Worm (Caenorhabditis elegans) whole organism, young adult: ENCODE measurements around the gene F19C6.2.

Experiments
- B0336.3 ChIP-seq: fragments of 200-800 bp; sonication (Bioruptor generic); IDR thresholded peaks from 2 replicates; pipeline ENCODE4 v1.3.6; 2022; ENCODE audit warnings: missing genetic modification characterization, missing compliant biosample characterization
- F10E7.11 ChIP-seq: sonication (generic microtip); optimal IDR thresholded peaks from 2 replicates; lab custom pipeline; 2017; ENCODE audit warnings: mild to moderate bottlenecking, missing genetic modification characterization, moderate library complexity, missing compliant biosample characterization
- F23B12.7 ChIP-seq: sonication (generic microtip); optimal IDR thresholded peaks from 2 replicates; lab custom pipeline; 2017; ENCODE audit warnings: missing genetic modification characterization, mild to moderate bottlenecking, missing compliant biosample characterization, antibody characterized with exemption, moderate library complexity; ENCODE audit not compliant: insufficient read depth
- F33H1.4 ChIP-seq: fragments of 200-800 bp; sonication (Bioruptor generic); IDR thresholded peaks from 2 replicates; pipeline ENCODE4 v1.3.6; 2022; ENCODE audit warnings: missing genetic modification reagents, missing genetic modification characterization, missing compliant biosample characterization
- F52B5.7 ChIP-seq: sonication (generic microtip); optimal IDR thresholded peaks from 2 replicates; lab custom pipeline; 2016; ENCODE audit warnings: mild to moderate bottlenecking, missing genetic modification characterization, missing compliant biosample characterization
- F55B11.4 ChIP-seq: sonication (generic microtip); optimal IDR thresholded peaks from 2 replicates; lab custom pipeline; 2016; ENCODE audit warnings: missing compliant biosample characterization, missing genetic modification characterization, borderline replicate concordance; ENCODE audit not compliant: insufficient read depth
- F57A8.1 ChIP-seq: fragments of 200-800 bp; sonication (Bioruptor generic); optimal IDR thresholded peaks from 2 replicates; lab custom pipeline; 2018; ENCODE audit warnings: mild to moderate bottlenecking, missing genetic modification characterization, moderate library complexity, missing compliant biosample characterization
- K11D2.4 ChIP-seq: fragments of 200-800 bp; sonication (Bioruptor generic); IDR thresholded peaks from 2 replicates; pipeline ENCODE4 v1.3.6; 2022; ENCODE audit warnings: missing genetic modification reagents, missing genetic modification characterization, missing compliant biosample characterization
- Y56A3A.18 ChIP-seq: fragments of 200-800 bp; sonication (Bioruptor generic); IDR thresholded peaks from 2 replicates; pipeline ENCODE4 v1.3.6; 2022; ENCODE audit warnings: missing genetic modification reagents, missing genetic modification characterization, missing compliant biosample characterization
- Y95B8A.8 ChIP-seq: fragments of 200-800 bp; sonication (Bioruptor generic); IDR thresholded peaks from 2 replicates; pipeline ENCODE4 v1.3.6; 2022; ENCODE audit warnings: missing genetic modification reagents, missing genetic modification characterization, missing compliant biosample characterization
- ZK185.1 ChIP-seq: sonication (generic microtip); optimal IDR thresholded peaks from 2 replicates; lab custom pipeline; 2016; ENCODE audit warnings: mild to moderate bottlenecking, missing genetic modification characterization, missing compliant biosample characterization; ENCODE audit not compliant: poor library complexity, severe bottlenecking
- akir-1 ChIP-seq: fragments of 200-800 bp; sonication (Bioruptor generic); optimal IDR thresholded peaks from 2 replicates; lab custom pipeline; 2018; ENCODE audit warnings: mild to moderate bottlenecking, missing genetic modification characterization, moderate library complexity, missing compliant biosample characterization
- aptf-3 ChIP-seq: fragments of 200-800 bp; sonication (Bioruptor generic); IDR thresholded peaks from 2 replicates; pipeline ENCODE4 v1.3.6; 2022; ENCODE audit warnings: missing genetic modification characterization, missing compliant biosample characterization
- attf-3 ChIP-seq: fragments of 200-800 bp; sonication (Bioruptor generic); conservative IDR thresholded peaks from 2 replicates; pipeline ENCODE4 v1.3.6; 2022; ENCODE audit warnings: missing genetic modification reagents, missing genetic modification characterization, missing compliant biosample characterization
- chd-7 ChIP-seq: sonication (generic microtip); optimal IDR thresholded peaks from 2 replicates; lab custom pipeline; 2016; ENCODE audit warnings: mild to moderate bottlenecking, missing genetic modification characterization, moderate library complexity, missing compliant biosample characterization
- efl-1 ChIP-seq: fragments of 150-350 bp; optimal IDR thresholded peaks from 2 replicates; lab custom pipeline; 2014; ENCODE audit warnings: missing biosample characterization, missing genetic modification reagents, missing genetic modification characterization
- egl-18 ChIP-seq: fragments of 200-800 bp; sonication (Bioruptor generic); IDR thresholded peaks from 2 replicates; pipeline ENCODE4 v1.3.6; 2022; ENCODE audit warnings: missing genetic modification reagents, missing genetic modification characterization, missing compliant biosample characterization
- egrh-3 ChIP-seq: fragments of 200-800 bp; sonication (Bioruptor generic); IDR thresholded peaks from 2 replicates; pipeline ENCODE4 v1.3.6; 2022; ENCODE audit warnings: missing genetic modification reagents, missing genetic modification characterization, missing compliant biosample characterization
- ekl-4 ChIP-seq: fragments of 200-800 bp; sonication (Bioruptor generic); IDR thresholded peaks from 2 replicates; pipeline ENCODE4 v1.3.6; 2022; ENCODE audit warnings: missing genetic modification reagents, missing genetic modification characterization, missing compliant biosample characterization
- gei-17 ChIP-seq: fragments of 200-800 bp; sonication (Bioruptor generic); optimal IDR thresholded peaks from 2 replicates; lab custom pipeline; 2018; ENCODE audit warnings: mild to moderate bottlenecking, missing genetic modification characterization, missing compliant biosample characterization
- him-1 ChIP-seq: sonication (generic microtip); optimal IDR thresholded peaks from 2 replicates; lab custom pipeline; 2016; ENCODE audit warnings: missing genotype, missing genetic modification reagents, missing genetic modification characterization, missing compliant biosample characterization
- hlh-12 ChIP-seq: sonication (generic microtip); optimal IDR thresholded peaks from 2 replicates; lab custom pipeline; 2016; ENCODE audit warnings: missing genetic modification characterization, missing compliant biosample characterization
- hrde-1 ChIP-seq: sonication (generic microtip); optimal IDR thresholded peaks from 2 replicates; lab custom pipeline; 2016; ENCODE audit warnings: missing genetic modification characterization, mild to moderate bottlenecking, missing compliant biosample characterization, moderate library complexity, missing genotype, missing genetic modification reagents, borderline replicate concordance
- lin-40 ChIP-seq: sonication (generic microtip); optimal IDR thresholded peaks from 2 replicates; lab custom pipeline; 2016; ENCODE audit warnings: missing genetic modification characterization, mild to moderate bottlenecking, missing compliant biosample characterization, missing genotype, missing genetic modification reagents
- lin-54 ChIP-seq: fragments of 200-800 bp; sonication (Bioruptor generic); optimal IDR thresholded peaks from 2 replicates; lab custom pipeline; 2018; ENCODE audit warnings: mild to moderate bottlenecking, missing genetic modification characterization, missing compliant biosample characterization
- madf-3 ChIP-seq: fragments of 200-800 bp; sonication (Bioruptor generic); IDR thresholded peaks from 2 replicates; pipeline ENCODE4 v1.3.6; 2022; ENCODE audit warnings: missing genetic modification reagents, missing genetic modification characterization, missing compliant biosample characterization
- madf-6 ChIP-seq: fragments of 200-800 bp; sonication (Bioruptor generic); IDR thresholded peaks from 2 replicates; pipeline ENCODE4 v1.3.6; 2022; ENCODE audit warnings: missing genetic modification reagents, missing genetic modification characterization, missing compliant biosample characterization
- nfya-2 ChIP-seq: fragments of 200-800 bp; sonication (Bioruptor generic); IDR thresholded peaks from 2 replicates; pipeline ENCODE4 v1.3.6; 2022; ENCODE audit warnings: missing genetic modification reagents, missing genetic modification characterization, missing compliant biosample characterization
- nhr-27 ChIP-seq: fragments of 200-800 bp; sonication (Bioruptor generic); optimal IDR thresholded peaks from 2 replicates; lab custom pipeline; 2018; ENCODE audit warnings: mild to moderate bottlenecking, missing genetic modification characterization, moderate library complexity, missing compliant biosample characterization
- nhr-90 ChIP-seq: sonication (generic microtip); optimal IDR thresholded peaks from 2 replicates; lab custom pipeline; 2016; ENCODE audit warnings: missing genotype, mild to moderate bottlenecking, missing genetic modification characterization, missing compliant biosample characterization
- rec-8 ChIP-seq, 2 experiments: sonication (generic microtip); optimal IDR thresholded peaks; 2 replicates each; lab custom pipeline; 2016; ENCODE audit warnings: mild to moderate bottlenecking in 2 of 2, missing genetic modification characterization in 2 of 2, missing genetic modification reagents in 2 of 2, missing genotype in 2 of 2, missing biosample characterization in 1 of 2, missing compliant biosample characterization in 1 of 2, moderate library complexity in 1 of 2
- repo-1 ChIP-seq: sonication (generic microtip); optimal IDR thresholded peaks from 2 replicates; lab custom pipeline; 2017; ENCODE audit warnings: mild to moderate bottlenecking, missing genetic modification characterization, missing compliant biosample characterization
- rpc-1 ChIP-seq, 2 experiments: fragments of 150-350 bp in 1 of 2; sonication (generic microtip) in 1 of 2; optimal IDR thresholded peaks; 2 replicates each; lab custom pipeline; 2014 to 2018; ENCODE audit warnings: missing biosample characterization in 1 of 2, missing genetic modification characterization in 1 of 2, missing genetic modification reagents in 1 of 2, missing genotype in 1 of 2
- sptf-2 ChIP-seq: fragments of 200-800 bp; sonication (Bioruptor generic); optimal IDR thresholded peaks from 2 replicates; lab custom pipeline; 2018; ENCODE audit warnings: mild to moderate bottlenecking, missing genetic modification characterization, missing compliant biosample characterization
- tlf-1 ChIP-seq: fragments of 200-800 bp; sonication (Bioruptor generic); optimal IDR thresholded peaks from 2 replicates; lab custom pipeline; 2018; ENCODE audit warnings: mild to moderate bottlenecking, missing genetic modification characterization, missing compliant biosample characterization
- xnd-1 ChIP-seq: sonication (generic microtip); optimal IDR thresholded peaks from 2 replicates; lab custom pipeline; 2016; ENCODE audit warnings: missing genotype, missing genetic modification reagents, missing genetic modification characterization, missing compliant biosample characterization
- ztf-22 ChIP-seq: fragments of 200-800 bp; sonication (Bioruptor generic); optimal IDR thresholded peaks from 2 replicates; lab custom pipeline; 2018; ENCODE audit warnings: mild to moderate bottlenecking, missing genetic modification characterization, moderate library complexity, missing compliant biosample characterization
- ztf-25 ChIP-seq: fragments of 200-800 bp; sonication (Bioruptor generic); IDR thresholded peaks from 2 replicates; pipeline ENCODE4 v1.3.6; 2022; ENCODE audit warnings: missing genetic modification reagents, missing genetic modification characterization, missing compliant biosample characterization
- ztf-26 ChIP-seq: sonication (generic microtip); optimal IDR thresholded peaks from 2 replicates; lab custom pipeline; 2017; ENCODE audit warnings: missing genetic modification characterization, missing compliant biosample characterization
- ztf-28 ChIP-seq: fragments of 200-800 bp; sonication (Bioruptor generic); IDR thresholded peaks from 2 replicates; pipeline ENCODE4 v1.3.6; 2022; ENCODE audit warnings: missing genetic modification reagents, missing genetic modification characterization, missing compliant biosample characterization
- ztf-3 ChIP-seq: fragments of 200-800 bp; sonication (Bioruptor generic); optimal IDR thresholded peaks from 2 replicates; lab custom pipeline; 2018; ENCODE audit warnings: mild to moderate bottlenecking, missing genetic modification characterization, missing compliant biosample characterization
- ztf-6 ChIP-seq: fragments of 200-800 bp; sonication (Bioruptor generic); IDR thresholded peaks from 2 replicates; pipeline ENCODE4 v1.3.6; 2022; ENCODE audit warnings: missing genetic modification reagents, missing genetic modification characterization, missing compliant biosample characterization

The F19C6.2 gene

ce11 chrX:10000635-10001034 is at the start of gene F19C6.2:
Gene F19C6.2 (plus strand): TSS chrX:10000935.
- TF ChIP-seq aptf-3 (GFP tag; lab: Robert Waterston, UW) = no peak

- TF ChIP-seq Y56A3A.18 (GFP tag; lab: Robert Waterston, UW) = no peak
- TF ChIP-seq hlh-12 (tag; lab: Kevin White, UChicago) = no peak
- TF ChIP-seq ZK185.1 (tag; lab: Kevin White, UChicago) = no peak
- no peak for TF ChIP-seq nhr-27 (tag; lab: Kevin White, UChicago)
- TF ChIP-seq ztf-3 (GFP tag; lab: Kevin White, UChicago) = no peak
- no peak for TF ChIP-seq hrde-1 (tag; lab: Kevin White, UChicago)
- no peak for TF ChIP-seq F55B11.4 (tag; lab: Kevin White, UChicago)
- no peak for TF ChIP-seq nhr-90
- no peak for TF ChIP-seq F57A8.1 (GFP tag; lab: Kevin White, UChicago)
- TF ChIP-seq, all 124 proteins: peak for 0
These were observed 46.2 kb upstream of the F19C6.2 start, which contains the start of gene cysl-1 for ce11 chrX:9954483-9955041. Gene cysl-1 (minus strand): TSS chrX:9954533.

ce11 chrX:9956052-9956451 is 44.7 kb upstream of the F19C6.2 start:
- TF ChIP-seq ztf-28 (GFP tag; lab: Robert Waterston, UW) (no peak), nfya-2 (GFP tag; lab: Robert Waterston, UW) (no peak), sptf-2 (no peak), lin-40 (tag; lab: Kevin White, UChicago) (no peak), F52B5.7 (tag; lab: Kevin White, UChicago) (no peak), ekl-4 (GFP tag; lab: Robert Waterston, UW) (no peak), akir-1 (GFP tag; lab: Kevin White, UChicago) (no peak), efl-1 (GFP tag; lab: Kevin White, UChicago) (no peak), repo-1 (tag; lab: Kevin White, UChicago) (no peak), egrh-3 (GFP tag; lab: Robert Waterston, UW) (no peak), ztf-26 (no peak)

- no peak for TF ChIP-seq him-1
- no peak for TF ChIP-seq K11D2.4 (GFP tag; lab: Robert Waterston, UW)
- TF ChIP-seq rec-8 (tag; optimal IDR thresholded peaks at IDR 0.05; lab: Kevin White, UChicago) = no peak
- TF ChIP-seq rpc-1 (optimal IDR thresholded peaks at IDR 0.05; lab: Kevin White, UChicago) = no peak
- no peak for TF ChIP-seq rpc-1 (tag; optimal IDR thresholded peaks at IDR 0.05; lab: Kevin White, UChicago)
- TF ChIP-seq F10E7.11 (tag; lab: Kevin White, UChicago) = no peak
- TF ChIP-seq B0336.3 (GFP tag; lab: Robert Waterston, UW) = no peak
- TF ChIP-seq ztf-6 = no peak
- no peak for TF ChIP-seq tlf-1 (GFP tag; lab: Kevin White, UChicago)
- TF ChIP-seq xnd-1 (tag; lab: Kevin White, UChicago) = no peak
- TF ChIP-seq, all 124 proteins: peak for 0
These were observed 43.3 kb upstream of the F19C6.2 start for ce11 chrX:9957449-9957848.

- TF ChIP-seq ztf-6 (no peak), ztf-22 (GFP tag; lab: Kevin White, UChicago) (peak; percentile 39), madf-3 (GFP tag; lab: Robert Waterston, UW) (no peak), gei-17 (peak; percentile 63), chd-7 (peak; percentile 88), ztf-25 (GFP tag; lab: Robert Waterston, UW) (no peak), lin-54 (GFP tag; lab: Kevin White, UChicago) (peak; percentile 59), attf-3 (GFP tag; lab: Robert Waterston, UW) (no peak), F23B12.7 (tag; lab: Kevin White, UChicago) (peak; percentile 83), ztf-26 (peak; percentile 87), madf-6 (GFP tag; lab: Robert Waterston, UW) (no peak), Y95B8A.8 (no peak), egl-18 (GFP tag; lab: Robert Waterston, UW) (no peak), F33H1.4 (GFP tag; lab: Robert Waterston, UW) (no peak), nhr-90 (peak; percentile 61)
These were observed 42.2 kb upstream of the F19C6.2 start, which contains the start of gene ZC506.1 for ce11 chrX:9958561-9958960. Gene ZC506.1 (plus strand): TSS chrX:9958960.
